Worm (Caenorhabditis elegans) whole organism, L3 larva: ENCODE data around the gene Y48B6A.10.

Experiments
- R02D3.7 ChIP-seq: fragments of 150-350 bp; optimal IDR thresholded peaks from 2 replicates; lab custom pipeline; 2014; ENCODE audit warnings: missing biosample characterization, missing genetic modification characterization
- aly-2 ChIP-seq: fragments of 150-350 bp; optimal IDR thresholded peaks from 2 replicates; lab custom pipeline; 2014; ENCODE audit warnings: missing biosample characterization, missing genetic modification characterization
- ama-1 ChIP-seq: fragments of 150-350 bp; optimal IDR thresholded peaks from 2 replicates; lab custom pipeline; 2018
- ceh-16 ChIP-seq: sonication (generic microtip); optimal IDR thresholded peaks from 2 replicates; lab custom pipeline; 2017; ENCODE audit warnings: missing biosample characterization, missing genetic modification characterization
- ceh-28 ChIP-seq: fragments of 150-350 bp; optimal IDR thresholded peaks from 2 replicates; lab custom pipeline; 2014; ENCODE audit warnings: missing biosample characterization, missing genetic modification reagents, missing genetic modification characterization
- ceh-82 ChIP-seq: fragments of 150-350 bp; optimal IDR thresholded peaks from 2 replicates; lab custom pipeline; 2014; ENCODE audit warnings: missing biosample characterization, missing genetic modification characterization
- daf-12 ChIP-seq: fragments of 150-350 bp; optimal IDR thresholded peaks from 2 replicates; lab custom pipeline; 2014; ENCODE audit warnings: missing biosample characterization, missing genetic modification reagents, missing genetic modification characterization
- egl-27 ChIP-seq: sonication (generic microtip); optimal IDR thresholded peaks from 4 replicates; lab custom pipeline; 2017; ENCODE audit warnings: missing biosample characterization, missing genetic modification reagents, missing genetic modification characterization
- egl-5 ChIP-seq: fragments of 150-350 bp; optimal IDR thresholded peaks from 2 replicates; lab custom pipeline; 2017; ENCODE audit warnings: missing biosample characterization, missing genetic modification reagents, missing genetic modification characterization, inconsistent platforms
- elt-1 ChIP-seq: fragments of 150-350 bp; optimal IDR thresholded peaks from 2 replicates; lab custom pipeline; 2014; ENCODE audit warnings: missing biosample characterization, missing genetic modification characterization
- elt-2 ChIP-seq: sonication (generic microtip); optimal IDR thresholded peaks from 2 replicates; lab custom pipeline; 2016; ENCODE audit warnings: missing genetic modification reagents, mild to moderate bottlenecking, missing genetic modification characterization, missing compliant biosample characterization
- eor-1 ChIP-seq, 2 experiments: fragments of 150-350 bp; optimal IDR thresholded peaks; 2 replicates each; lab custom pipeline; 2014 to 2018; ENCODE audit warnings: missing biosample characterization in 2 of 2, missing genetic modification characterization in 2 of 2
- fkh-10 ChIP-seq: sonication (generic microtip); optimal IDR thresholded peaks from 2 replicates; lab custom pipeline; 2017; ENCODE audit warnings: missing biosample characterization, missing genetic modification reagents, missing genetic modification characterization
- fos-1 ChIP-seq: fragments of 150-350 bp; optimal IDR thresholded peaks from 2 replicates; lab custom pipeline; 2014; ENCODE audit warnings: missing biosample characterization, missing genetic modification characterization
- jun-1 ChIP-seq: fragments of 150-350 bp; optimal IDR thresholded peaks from 2 replicates; lab custom pipeline; 2014; ENCODE audit warnings: missing biosample characterization, missing genetic modification reagents, missing genetic modification characterization
- lin-15B ChIP-seq: fragments of 150-350 bp; optimal IDR thresholded peaks from 2 replicates; lab custom pipeline; 2014; ENCODE audit warnings: missing biosample characterization, missing genetic modification characterization
- lsy-12 ChIP-seq: sonication (generic microtip); optimal IDR thresholded peaks from 2 replicates; lab custom pipeline; 2016; ENCODE audit warnings: mild to moderate bottlenecking, missing genetic modification characterization, missing compliant biosample characterization
- mdl-1 ChIP-seq: fragments of 150-350 bp; optimal IDR thresholded peaks from 2 replicates; lab custom pipeline; 2014; ENCODE audit warnings: missing biosample characterization, missing genetic modification characterization
- nhr-11 ChIP-seq: fragments of 150-350 bp; optimal IDR thresholded peaks from 2 replicates; lab custom pipeline; 2014; ENCODE audit warnings: missing biosample characterization, missing genetic modification characterization
- nhr-12 ChIP-seq: fragments of 150-350 bp; optimal IDR thresholded peaks from 2 replicates; lab custom pipeline; 2014; ENCODE audit warnings: missing biosample characterization, missing genetic modification characterization
- nhr-23 ChIP-seq: fragments of 150-350 bp; optimal IDR thresholded peaks from 2 replicates; lab custom pipeline; 2014; ENCODE audit warnings: missing biosample characterization, missing genetic modification reagents, missing genetic modification characterization
- nhr-237 ChIP-seq: fragments of 150-350 bp; optimal IDR thresholded peaks from 2 replicates; lab custom pipeline; 2014; ENCODE audit warnings: missing biosample characterization, missing genetic modification characterization
- nhr-43 ChIP-seq: sonication (generic microtip); optimal IDR thresholded peaks from 2 replicates; lab custom pipeline; 2016; ENCODE audit warnings: mild to moderate bottlenecking, missing genetic modification characterization, missing compliant biosample characterization; ENCODE audit not compliant: poor library complexity, severe bottlenecking
- nhr-67 ChIP-seq: fragments of 150-350 bp; optimal IDR thresholded peaks from 2 replicates; lab custom pipeline; 2014; ENCODE audit warnings: missing biosample characterization, missing genetic modification characterization
- nhr-76 ChIP-seq: fragments of 150-350 bp; sonication (generic microtip); optimal IDR thresholded peaks from 5 replicates; lab custom pipeline; 2014; ENCODE audit warnings: missing biosample characterization, missing genetic modification characterization
- nhr-77 ChIP-seq: fragments of 150-350 bp; optimal IDR thresholded peaks from 2 replicates; lab custom pipeline; 2014; ENCODE audit warnings: missing biosample characterization, missing genetic modification characterization
- pha-4 ChIP-seq: fragments of 150-350 bp; optimal IDR thresholded peaks from 2 replicates; lab custom pipeline; 2014; ENCODE audit warnings: missing biosample characterization, missing genetic modification reagents, missing genetic modification characterization
- pqm-1 ChIP-seq: fragments of 150-350 bp; optimal IDR thresholded peaks from 2 replicates; lab custom pipeline; 2017; ENCODE audit warnings: missing biosample characterization, missing genetic modification characterization, inconsistent platforms
- sea-2 ChIP-seq: fragments of 150-350 bp; sonication (generic microtip); optimal IDR thresholded peaks from 4 replicates; lab custom pipeline; 2014; ENCODE audit warnings: missing biosample characterization, missing genetic modification reagents, missing genetic modification characterization
- skn-1 ChIP-seq: fragments of 150-350 bp; optimal IDR thresholded peaks from 2 replicates; lab custom pipeline; 2014; ENCODE audit warnings: missing biosample characterization, missing genetic modification characterization
- snpc-4 ChIP-seq: fragments of 150-350 bp; optimal IDR thresholded peaks from 2 replicates; lab custom pipeline; 2014; ENCODE audit warnings: missing biosample characterization, missing genetic modification characterization
- tbx-2 ChIP-seq: sonication (generic microtip); optimal IDR thresholded peaks from 2 replicates; lab custom pipeline; 2016; ENCODE audit warnings: mild to moderate bottlenecking, missing genetic modification characterization, missing compliant biosample characterization
- unc-39 ChIP-seq: sonication (generic microtip); optimal IDR thresholded peaks from 4 replicates; lab custom pipeline; 2017; ENCODE audit warnings: missing biosample characterization, missing genetic modification characterization
- unc-62 ChIP-seq: fragments of 150-350 bp; sonication (generic microtip); optimal IDR thresholded peaks from 4 replicates; lab custom pipeline; 2014; ENCODE audit warnings: missing biosample characterization, missing genetic modification reagents, missing genetic modification characterization
- zag-1 ChIP-seq: fragments of 150-350 bp; optimal IDR thresholded peaks from 2 replicates; lab custom pipeline; 2014; ENCODE audit warnings: missing biosample characterization, missing genetic modification characterization
- ztf-11 ChIP-seq: fragments of 150-350 bp; optimal IDR thresholded peaks from 2 replicates; lab custom pipeline; 2014; ENCODE audit warnings: missing biosample characterization, missing genetic modification characterization

The Y48B6A.10 gene

ce11 chrII:14214109-14214508 is at the start of gene Y48B6A.10:
Y48B6A.10 (plus strand) TSS chrII:14214409.
- TF ChIP-seq ama-1 (lab: Kevin White, UChicago), result no peak

ce11 chrII:14165430-14165929 is 48.7 kb upstream of the Y48B6A.10 start:
- TF ChIP-seq ceh-16 (tag; lab: Kevin White, UChicago) (no peak), ztf-11 (tag; lab: Kevin White, UChicago) (no peak), nhr-43 (tag; lab: Kevin White, UChicago) (no peak), egl-5 (tag; lab: Kevin White, UChicago) (no peak), nhr-12 (tag; lab: Kevin White, UChicago) (no peak), lin-15B (tag; lab: Kevin White, UChicago) (no peak), elt-2 (no peak), skn-1 (tag; lab: Kevin White, UChicago) (no peak), nhr-11 (tag; lab: Kevin White, UChicago) (no peak), unc-39 (tag; lab: Kevin White, UChicago) (no peak), eor-1 (tag; optimal IDR thresholded peaks at IDR 0.05; lab: Kevin White, UChicago) (no peak), unc-62 (GFP tag; lab: Kevin White, UChicago) (no peak), snpc-4 (no peak), nhr-23 (tag; lab: Kevin White, UChicago) (no peak), nhr-77 (tag; lab: Kevin White, UChicago) (no peak), R02D3.7 (tag; lab: Kevin White, UChicago) (no peak), pha-4 (tag; lab: Kevin White, UChicago) (no peak)

ce11 chrII:14171558-14171957 is 42.7 kb upstream of the Y48B6A.10 start, which contains the start of gene eat-2:
eat-2 (minus strand) TSS chrII:14171658.
- TF ChIP-seq eor-1 (tag; optimal IDR thresholded peaks at IDR 0.05; lab: Kevin White, UChicago) (no peak), nhr-76 (tag; lab: Kevin White, UChicago) (no peak), zag-1 (no peak), sea-2 (no peak), ceh-28 (tag; lab: Kevin White, UChicago) (no peak), ama-1 (lab: Kevin White, UChicago) (no peak)

- TF ChIP-seq fos-1 (tag; lab: Kevin White, UChicago) (no peak), elt-2 (no peak), ceh-28 (tag; lab: Kevin White, UChicago) (no peak), unc-62 (GFP tag; lab: Kevin White, UChicago) (no peak), nhr-237 (no peak), lin-15B (tag; lab: Kevin White, UChicago) (no peak), egl-27 (tag; lab: Kevin White, UChicago) (no peak), aly-2 (tag; lab: Kevin White, UChicago) (no peak), unc-39 (tag; lab: Kevin White, UChicago) (no peak), eor-1 (tag; optimal IDR thresholded peaks at IDR 0.05; lab: Kevin White, UChicago) (no peak), ceh-82 (tag; lab: Kevin White, UChicago) (no peak), nhr-67 (no peak), sea-2 (no peak), pqm-1 (tag; lab: Kevin White, UChicago) (no peak), snpc-4 (no peak), jun-1 (no peak)
These were observed 41.0 kb upstream of the Y48B6A.10 start for ce11 chrII:14173176-14173575.

ce11 chrII:14175099-14175498 is 39.1 kb upstream of the Y48B6A.10 start, which contains the start of gene Y48B6A.5:
Y48B6A.5 (minus strand) TSS chrII:14175199.
- no peak for TF ChIP-seq ceh-82 (tag; lab: Kevin White, UChicago)
- no peak for TF ChIP-seq elt-1
- TF ChIP-seq unc-62 (GFP tag; lab: Kevin White, UChicago), result no peak
- no peak for TF ChIP-seq lsy-12
- no peak for TF ChIP-seq pha-4 (tag; lab: Kevin White, UChicago)
- no peak for TF ChIP-seq jun-1
- TF ChIP-seq egl-27 (tag; lab: Kevin White, UChicago), result no peak
- TF ChIP-seq daf-12 (tag; lab: Kevin White, UChicago), result no peak
- no peak for TF ChIP-seq mdl-1
- TF ChIP-seq aly-2 (tag; lab: Kevin White, UChicago), result no peak
- TF ChIP-seq fkh-10 (GFP tag; lab: Kevin White, UChicago), result no peak
- TF ChIP-seq elt-2, result no peak
- no peak for TF ChIP-seq tbx-2 (tag; lab: Kevin White, UChicago)
- no peak for TF ChIP-seq sea-2
- TF ChIP-seq nhr-23 (tag; lab: Kevin White, UChicago), result no peak
